Fruit fly (Drosophila melanogaster): ENCODE results near the gene CG12947.

dm6 chr3R:9747272-9747874 lies 32.5 kb upstream of the CG12947 start, which contains the start of gene CG12948:
- TF ChIP-seq ttk (optimal IDR thresholded peaks at IDR 0.05) (no peak), insv (optimal IDR thresholded peaks at IDR 0.05) (no peak), psq (optimal IDR thresholded peaks at IDR 0.05) (no peak)
